Worm (Caenorhabditis elegans) whole organism, young adult: ENCODE data around the gene bca-2.

ENCODE experiments used
- F22D6.2 ChIP-seq: sonication (generic microtip); optimal IDR thresholded peaks from 2 replicates; lab custom pipeline; 2016; ENCODE audit warnings: mild to moderate bottlenecking, missing genetic modification characterization, missing compliant biosample characterization
- lin-35 ChIP-seq, 3 experiments: fragments of 150-350 bp in 2 of 3; sonication (generic microtip) in 1 of 3; optimal IDR thresholded peaks; 2 replicates each; lab custom pipeline; 2014 to 2018; ENCODE audit warnings: missing biosample characterization in 3 of 3, missing genetic modification characterization in 3 of 3, missing genetic modification reagents in 3 of 3
- tbp1 ChIP-seq: fragments of 200-800 bp; sonication (Bioruptor generic); optimal IDR thresholded peaks from 2 replicates; lab custom pipeline; 2018; ENCODE audit warnings: mild to moderate bottlenecking, missing genetic modification characterization, missing compliant biosample characterization
- xnd-1 ChIP-seq: sonication (generic microtip); optimal IDR thresholded peaks from 2 replicates; lab custom pipeline; 2016; ENCODE audit warnings: missing genotype, missing genetic modification reagents, missing genetic modification characterization, missing compliant biosample characterization

DNA sequence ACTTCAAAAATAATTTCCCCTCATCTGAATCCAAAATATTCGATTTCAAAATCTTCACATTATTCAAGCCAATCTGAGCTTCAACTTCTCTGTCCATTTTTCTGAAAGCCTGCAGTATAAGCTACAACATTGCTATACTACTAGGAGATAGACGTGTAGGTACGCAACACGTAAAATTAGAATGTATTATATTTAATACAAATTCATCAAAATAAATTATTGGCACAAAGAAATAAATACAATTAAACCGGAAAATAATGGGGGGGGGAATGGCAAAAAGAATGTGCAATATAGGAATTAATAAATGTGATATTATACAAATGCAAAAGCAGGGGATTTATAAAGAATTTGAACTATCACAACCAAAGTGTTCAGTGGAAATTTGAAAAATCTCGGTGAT, 21.4 kb downstream of the bca-2 start, which contains the start of gene Y116A8C.25:
- no peak for TF ChIP-seq F22D6.2 (tag; lab: Kevin White, UChicago)
- no peak for TF ChIP-seq xnd-1 (tag; lab: Kevin White, UChicago)
- TF ChIP-seq tbp1 (GFP tag; lab: Kevin White, UChicago), result no peak
- TF ChIP-seq lin-35 (GFP tag; optimal IDR thresholded peaks at IDR 0.05; lab: Kevin White, UChicago), result no peak
